Fruit fly (Drosophila melanogaster): ENCODE results near the gene CG11322.
A peak's percentile ranks its signal among the peaks of the same experiment; 100 is the strongest.

Gene CG11322

dm6 chr2L:6794956-6795522 is 35.6 kb upstream of the CG11322 start (continued):
- TF ChIP-seq ro (GFP tag; IDR thresholded peaks at IDR 0.05), result no peak
- TF ChIP-seq Bgb (GFP tag; IDR thresholded peaks at IDR 0.05; ENCODE audit: partially characterized antibody), result no peak
- TF ChIP-seq CG11093 (GFP tag; IDR thresholded peaks at IDR 0.05), result no peak
- no peak for TF ChIP-seq gcm (GFP tag; optimal IDR thresholded peaks at IDR 0.05)
- TF ChIP-seq tgo (GFP tag; IDR thresholded peaks at IDR 0.05), result no peak
- no peak for TF ChIP-seq CG3838 (GFP tag; optimal IDR thresholded peaks at IDR 0.05)
- no peak for TF ChIP-seq hbn (GFP tag; IDR thresholded peaks at IDR 0.05; ENCODE audit: partially characterized antibody)
- TF ChIP-seq ind (GFP tag; optimal IDR thresholded peaks at IDR 0.05), result peak; percentile 30
- TF ChIP-seq fd64A (GFP tag; optimal IDR thresholded peaks at IDR 0.05), result no peak
- TF ChIP-seq HmgZ (tag; optimal IDR thresholded peaks at IDR 0.05), result no peak
- TF ChIP-seq CG4328 (GFP tag; optimal IDR thresholded peaks at IDR 0.05), result peak; percentile 13
- peak in 1 of 2 experiments; percentile 29 for TF ChIP-seq Hr51 (GFP tag; optimal IDR thresholded peaks at IDR 0.05)
- no peak for TF ChIP-seq ewg (GFP tag; optimal IDR thresholded peaks at IDR 0.05)
- TF ChIP-seq CG10147 (GFP tag; optimal IDR thresholded peaks at IDR 0.05), result peak; percentile 45
- no peak for TF ChIP-seq CG9437 (GFP tag; optimal IDR thresholded peaks at IDR 0.05)
- TF ChIP-seq row (GFP tag; IDR thresholded peaks at IDR 0.05), result peak; percentile 52; the same call in 2 of the 3 replicates
- TF ChIP-seq Dip3 (GFP tag; optimal IDR thresholded peaks at IDR 0.05), result no peak
- no peak for TF ChIP-seq ab (GFP tag; optimal IDR thresholded peaks at IDR 0.05)
- TF ChIP-seq Lim3 (GFP tag; IDR thresholded peaks at IDR 0.05), result no peak
- TF ChIP-seq salm (tag; optimal IDR thresholded peaks at IDR 0.05), result no peak
- peak; percentile 7; the same call in 1 of the 2 replicates for TF ChIP-seq CG9932 (GFP tag; IDR thresholded peaks at IDR 0.05)
- no peak for TF ChIP-seq CG15011 (GFP tag; optimal IDR thresholded peaks at IDR 0.05)
- no peak for TF ChIP-seq lov (optimal IDR thresholded peaks at IDR 0.05)
- no peak for TF ChIP-seq lov (GFP tag; IDR thresholded peaks at IDR 0.05)
- no peak for TF ChIP-seq Hsf (GFP tag; optimal IDR thresholded peaks at IDR 0.05)
- TF ChIP-seq Six4 (GFP tag; optimal IDR thresholded peaks at IDR 0.05), result no peak
- TF ChIP-seq Sry-β (GFP tag; optimal IDR thresholded peaks at IDR 0.05), result no peak
- TF ChIP-seq Oli (tag; optimal IDR thresholded peaks at IDR 0.05), result no peak
- no peak for TF ChIP-seq gce (GFP tag; IDR thresholded peaks at IDR 0.05)
- TF ChIP-seq BEAF-32 (GFP tag; optimal IDR thresholded peaks at IDR 0.05), result no peak
- no peak for TF ChIP-seq MESR4 (GFP tag; optimal IDR thresholded peaks at IDR 0.05)
- TF ChIP-seq pb (GFP tag; optimal IDR thresholded peaks at IDR 0.05), result no peak
- no peak for TF ChIP-seq CG6272 (GFP tag; IDR thresholded peaks at IDR 0.05)
- TF ChIP-seq ken (GFP tag; IDR thresholded peaks at IDR 0.05), result no peak
- no peak for TF ChIP-seq Ravus (GFP tag; IDR thresholded peaks at IDR 0.05)
- no peak for TF ChIP-seq CG2889 (GFP tag; IDR thresholded peaks at IDR 0.05)
- TF ChIP-seq CG31441 (GFP tag; IDR thresholded peaks at IDR 0.05), result 0 out of 2 replicates have a peak, but pooled peaks have one; percentile 15
- peak; percentile 1 for TF ChIP-seq Sox100B (GFP tag; optimal IDR thresholded peaks at IDR 0.05)
- TF ChIP-seq Dll (GFP tag; IDR thresholded peaks at IDR 0.05; ENCODE audit: partially characterized antibody), result no peak
- no peak for TF ChIP-seq sr (GFP tag; IDR thresholded peaks at IDR 0.05)
- TF ChIP-seq CG34224 (GFP tag; IDR thresholded peaks at IDR 0.05; ENCODE audit: partially characterized antibody), result no peak
- TF ChIP-seq ranshi (GFP tag; IDR thresholded peaks at IDR 0.05), result no peak
- no peak for TF ChIP-seq emc (GFP tag; optimal IDR thresholded peaks at IDR 0.05)
- no peak for TF ChIP-seq CG10209 (GFP tag; optimal IDR thresholded peaks at IDR 0.05)
- no peak for TF ChIP-seq h (optimal IDR thresholded peaks at IDR 0.05)
- TF ChIP-seq odd (GFP tag; optimal IDR thresholded peaks at IDR 0.05), result no peak
- no peak for TF ChIP-seq NfI (GFP tag; optimal IDR thresholded peaks at IDR 0.05)
- no peak for TF ChIP-seq Abd-B (GFP tag; optimal IDR thresholded peaks at IDR 0.05)
- TF ChIP-seq Myb (GFP tag; optimal IDR thresholded peaks at IDR 0.05), result peak; percentile 3
- peak; percentile 28 for TF ChIP-seq CG2678 (tag; optimal IDR thresholded peaks at IDR 0.05)
- TF ChIP-seq chn (GFP tag; optimal IDR thresholded peaks at IDR 0.05), result no peak

Data from whole organism, embryonic.